Fruit fly (Drosophila melanogaster) whole organism, embryonic: Measurements from ENCODE around the gene syd.

Experiments used
- Atf6 ChIP-seq: fragments of 200-800 bp; sonication (Bioruptor generic); IDR thresholded peaks from 2 replicates; pipeline ENCODE4 v1.3.6; 2022; ENCODE audit warnings: missing biosample characterization, missing genetic modification characterization
- BEAF-32 ChIP-seq: fragments of 200-800 bp; sonication (Bioruptor generic); optimal IDR thresholded peaks from 3 replicates; lab custom pipeline; 2017; ENCODE audit warnings: missing biosample characterization, missing genetic modification characterization, mild to moderate bottlenecking, moderate library complexity, missing genetic modification reagents
- CG10147 ChIP-seq: fragments of 200-800 bp; sonication (Bioruptor generic); optimal IDR thresholded peaks from 2 replicates; lab custom pipeline; 2019; ENCODE audit warnings: missing biosample characterization, mild to moderate bottlenecking, missing genetic modification characterization, moderate library complexity
- CG10543 ChIP-seq: fragments of 200-800 bp; sonication (Bioruptor generic); optimal IDR thresholded peaks from 3 replicates; lab custom pipeline; 2017; ENCODE audit warnings: missing biosample characterization, mild to moderate bottlenecking, missing genetic modification characterization, moderate library complexity
- CG11247 ChIP-seq: fragments of 200-800 bp; sonication (Bioruptor generic); IDR thresholded peaks from 2 replicates; pipeline ENCODE4 v1.3.6; 2022; ENCODE audit warnings: missing biosample characterization, missing genetic modification characterization
- CG11504 ChIP-seq: fragments of 200-800 bp; sonication (Bioruptor generic); optimal IDR thresholded peaks from 3 replicates; lab custom pipeline; 2019; ENCODE audit warnings: missing biosample characterization, mild to moderate bottlenecking, missing genetic modification characterization, moderate library complexity
- CG11695 ChIP-seq: fragments of 200-800 bp; sonication (Bioruptor generic); IDR thresholded peaks from 3 replicates; pipeline ENCODE4 v1.3.6; 2022; ENCODE audit warnings: missing biosample characterization, missing genetic modification characterization
- CG14014 ChIP-seq: fragments of 200-800 bp; sonication (Bioruptor generic); IDR thresholded peaks from 2 replicates; pipeline ENCODE4 v1.3.6; 2022; ENCODE audit warnings: missing biosample characterization, missing genetic modification characterization
- CG14860 ChIP-seq: fragments of 200-800 bp; sonication (Bioruptor generic); IDR thresholded peaks from 3 replicates; pipeline ENCODE4 v1.3.6; 2022; ENCODE audit warnings: missing biosample characterization, missing genetic modification characterization; ENCODE audit not compliant: partially characterized antibody
- CG15073 ChIP-seq: fragments of 200-800 bp; sonication (Bioruptor generic); optimal IDR thresholded peaks from 2 replicates; lab custom pipeline; 2016; ENCODE audit warnings: missing biosample characterization, missing genetic modification characterization
- CG16779 ChIP-seq: fragments of 200-800 bp; sonication (Bioruptor generic); IDR thresholded peaks from 2 replicates; pipeline ENCODE4 v1.3.6; 2022; ENCODE audit warnings: missing biosample characterization, missing genetic modification characterization
- CG2129 ChIP-seq: fragments of 200-800 bp; sonication (Bioruptor generic); IDR thresholded peaks from 2 replicates; pipeline ENCODE4 v1.3.6; 2022; ENCODE audit warnings: missing biosample characterization, missing genetic modification characterization; ENCODE audit not compliant: partially characterized antibody
- CG2889 ChIP-seq: fragments of 200-800 bp; sonication (Bioruptor generic); IDR thresholded peaks from 3 replicates; pipeline ENCODE4 v1.3.6; 2022; ENCODE audit warnings: missing biosample characterization, missing genetic modification characterization
- CG3407 ChIP-seq: fragments of 200-800 bp; sonication (Bioruptor generic); optimal IDR thresholded peaks from 2 replicates; lab custom pipeline; 2018; ENCODE audit warnings: missing biosample characterization, mild to moderate bottlenecking, missing genetic modification characterization
- CG3726 ChIP-seq: fragments of 200-800 bp; sonication (Bioruptor generic); IDR thresholded peaks from 3 replicates; pipeline ENCODE4, ENCODE4 v1.3.6; 2022; ENCODE audit warnings: missing biosample characterization, missing genetic modification characterization
- CG4282 ChIP-seq: fragments of 200-800 bp; sonication (Bioruptor generic); optimal IDR thresholded peaks from 2 replicates; lab custom pipeline; 2016; ENCODE audit warnings: missing biosample characterization, missing genetic modification characterization
- CG4328 ChIP-seq: fragments of 200-800 bp; sonication (Bioruptor generic); optimal IDR thresholded peaks from 3 replicates; lab custom pipeline; 2017; ENCODE audit warnings: missing biosample characterization, missing genetic modification reagents, missing genetic modification characterization
- CG4360 ChIP-seq: fragments of 200-800 bp; sonication (Bioruptor generic); IDR thresholded peaks from 2 replicates; pipeline ENCODE4 v1.3.6; 2022; ENCODE audit warnings: missing biosample characterization, missing genetic modification characterization
- CkIIα-i1 ChIP-seq: fragments of 200-800 bp; sonication (Bioruptor generic); IDR thresholded peaks from 2 replicates; pipeline ENCODE4 v1.3.6; 2022; ENCODE audit warnings: missing biosample characterization, missing genetic modification characterization
- Doc3 ChIP-seq: fragments of 200-800 bp; sonication (Bioruptor generic); IDR thresholded peaks from 3 replicates; pipeline ENCODE4 v1.3.6; 2022; ENCODE audit warnings: missing biosample characterization, missing genetic modification characterization; ENCODE audit not compliant: partially characterized antibody
- ERR ChIP-seq: fragments of 200-800 bp; sonication (Bioruptor generic); optimal IDR thresholded peaks from 2 replicates; lab custom pipeline; 2016; ENCODE audit warnings: missing biosample characterization, missing genetic modification characterization
- GATAe ChIP-seq: fragments of 200-800 bp; sonication (Bioruptor generic); conservative IDR thresholded peaks from 2 replicates; pipeline ENCODE4 v1.3.6; 2022; ENCODE audit warnings: missing biosample characterization, missing genetic modification characterization
- NC2β ChIP-seq: fragments of 200-800 bp; sonication (Bioruptor generic); optimal IDR thresholded peaks from 2 replicates; lab custom pipeline; 2016; ENCODE audit warnings: missing biosample characterization, missing genetic modification characterization
- NK7.1 ChIP-seq: fragments of 200-800 bp; sonication (Bioruptor generic); optimal IDR thresholded peaks from 3 replicates; lab custom pipeline; 2016; ENCODE audit warnings: missing biosample characterization, missing genetic modification characterization
- Poxn ChIP-seq: fragments of 200-800 bp; sonication (Bioruptor generic); IDR thresholded peaks from 2 replicates; pipeline ENCODE4 v1.3.6; 2022; ENCODE audit warnings: missing biosample characterization, missing genetic modification characterization
- Sox102F ChIP-seq: fragments of 200-800 bp; sonication (Bioruptor generic); optimal IDR thresholded peaks from 2 replicates; lab custom pipeline; 2018; ENCODE audit warnings: missing biosample characterization, mild to moderate bottlenecking, missing genetic modification characterization, moderate library complexity
- Usf ChIP-seq: fragments of 200-800 bp; sonication (Bioruptor generic); optimal IDR thresholded peaks from 2 replicates; lab custom pipeline; 2017; ENCODE audit warnings: missing genotype, missing biosample characterization, missing genetic modification characterization
- Xrp1 ChIP-seq: fragments of 200-800 bp; sonication (Bioruptor generic); IDR thresholded peaks from 2 replicates; pipeline ENCODE4 v1.3.6; 2022; ENCODE audit warnings: missing biosample characterization, missing genetic modification characterization
- ash1 ChIP-seq: fragments of 200-800 bp; sonication (Bioruptor generic); optimal IDR thresholded peaks from 2 replicates; lab custom pipeline; 2018; ENCODE audit warnings: missing biosample characterization, mild to moderate bottlenecking, missing genetic modification characterization
- cg ChIP-seq: fragments of 200-800 bp; sonication (Bioruptor generic); optimal IDR thresholded peaks from 3 replicates; lab custom pipeline; 2019; ENCODE audit warnings: missing biosample characterization, mild to moderate bottlenecking, missing genetic modification characterization, moderate library complexity
- crp ChIP-seq, 2 experiments: fragments of 200-800 bp; sonication (Bioruptor generic); optimal IDR thresholded peaks; 2 replicates in 1 of 2; 3 replicates in 1 of 2; lab custom pipeline; 2017; ENCODE audit warnings: missing biosample characterization in 2 of 2, missing genetic modification characterization in 2 of 2, mild to moderate bottlenecking in 1 of 2, moderate library complexity in 1 of 2
- cwo ChIP-seq: fragments of 200-800 bp; sonication (Bioruptor generic); optimal IDR thresholded peaks from 3 replicates; lab custom pipeline; 2017; ENCODE audit warnings: missing biosample characterization, missing genetic modification characterization, mild to moderate bottlenecking, moderate library complexity, missing genetic modification reagents
- da ChIP-seq: fragments of 200-800 bp; sonication (Bioruptor generic); optimal IDR thresholded peaks from 2 replicates; lab custom pipeline; 2016; ENCODE audit warnings: missing biosample characterization, missing genetic modification characterization
- eve ChIP-seq, 2 experiments: fragments of >200 bp; optimal IDR thresholded peaks; 2 replicates each; lab custom pipeline; 2017; ENCODE audit warnings: missing biosample characterization in 2 of 2, missing genetic modification characterization in 2 of 2
- ftz-f1 ChIP-seq: fragments of 200-800 bp; sonication (Bioruptor generic); optimal IDR thresholded peaks from 2 replicates; lab custom pipeline; 2016; ENCODE audit warnings: missing biosample characterization, missing genetic modification characterization
- grau ChIP-seq: fragments of 200-800 bp; optimal IDR thresholded peaks from 3 replicates; lab custom pipeline; 2019; ENCODE audit warnings: missing biosample characterization, mild to moderate bottlenecking, missing genetic modification characterization, moderate library complexity
- grn ChIP-seq: fragments of 200-800 bp; sonication (Bioruptor generic); optimal IDR thresholded peaks from 3 replicates; lab custom pipeline; 2017; ENCODE audit warnings: missing biosample characterization, missing genetic modification characterization
- gsb ChIP-seq: fragments of 200-800 bp; sonication (Bioruptor generic); IDR thresholded peaks from 2 replicates; pipeline ENCODE4 v1.3.6; 2022; ENCODE audit warnings: missing biosample characterization, missing genetic modification characterization
- ken ChIP-seq: fragments of 200-800 bp; sonication (Bioruptor generic); IDR thresholded peaks from 3 replicates; pipeline ENCODE4 v1.3.6; 2022; ENCODE audit warnings: missing biosample characterization, missing genetic modification characterization
- klu ChIP-seq: fragments of 200-800 bp; sonication (Bioruptor generic); IDR thresholded peaks from 2 replicates; pipeline ENCODE4 v1.3.6; 2022; ENCODE audit warnings: missing biosample characterization, missing genetic modification characterization
- lmd ChIP-seq: fragments of 200-800 bp; sonication (Bioruptor generic); IDR thresholded peaks from 2 replicates; pipeline ENCODE4 v1.3.6; 2022; ENCODE audit warnings: missing biosample characterization, missing genetic modification characterization
- mam ChIP-seq: fragments of 200-800 bp; sonication (Bioruptor generic); optimal IDR thresholded peaks from 3 replicates; lab custom pipeline; 2016; ENCODE audit warnings: missing biosample characterization, missing genetic modification characterization
- mirr ChIP-seq: fragments of 200-800 bp; sonication (Bioruptor generic); optimal IDR thresholded peaks from 3 replicates; lab custom pipeline; 2018; ENCODE audit warnings: missing biosample characterization, mild to moderate bottlenecking, missing genetic modification characterization
- nerfin-1 ChIP-seq: fragments of 200-800 bp; sonication (Bioruptor generic); optimal IDR thresholded peaks from 3 replicates; lab custom pipeline; 2019; ENCODE audit warnings: missing biosample characterization, mild to moderate bottlenecking, missing genetic modification characterization, moderate library complexity
- onecut ChIP-seq: fragments of 200-800 bp; sonication (Bioruptor generic); IDR thresholded peaks from 2 replicates; pipeline ENCODE4 v1.3.6; 2022; ENCODE audit warnings: missing biosample characterization, missing genetic modification characterization
- rib ChIP-seq: fragments of 200-800 bp; sonication (Bioruptor generic); IDR thresholded peaks from 2 replicates; pipeline ENCODE4 v1.3.6; 2022; ENCODE audit warnings: missing biosample characterization, missing genetic modification characterization
- run ChIP-seq: fragments of 200-800 bp; sonication (Bioruptor generic); optimal IDR thresholded peaks from 3 replicates; lab custom pipeline; 2018; ENCODE audit warnings: missing biosample characterization, mild to moderate bottlenecking, missing genetic modification characterization
- stwl ChIP-seq: fragments of 200-800 bp; sonication (Bioruptor generic); optimal IDR thresholded peaks from 3 replicates; lab custom pipeline; 2018; ENCODE audit warnings: missing biosample characterization, mild to moderate bottlenecking, missing genetic modification characterization, moderate library complexity
- sug ChIP-seq: fragments of 200-800 bp; optimal IDR thresholded peaks from 2 replicates; lab custom pipeline; 2019; ENCODE audit warnings: missing biosample characterization, mild to moderate bottlenecking, missing genetic modification characterization, moderate library complexity
- tna ChIP-seq: fragments of 200-800 bp; sonication (Bioruptor generic); IDR thresholded peaks from 2 replicates; pipeline ENCODE4 v1.3.6; 2022; ENCODE audit warnings: missing biosample characterization, missing genetic modification characterization; ENCODE audit not compliant: partially characterized antibody

syd gene

dm6 chr3L:7867036-7867787, 68.7 kb downstream of the syd start, which contains the start of gene Pdp1 (continued):
- TF ChIP-seq da (GFP tag; lab: Kevin White, UChicago): no peak
- no peak for TF ChIP-seq CG11695 (GFP tag; lab: Robert Waterston, UW)
- no peak for TF ChIP-seq rib (GFP tag; lab: Robert Waterston, UW)
- TF ChIP-seq cwo: peak; percentile 98
- TF ChIP-seq CG10543 (GFP tag; lab: Kevin White, UChicago): peak; percentile 81
- TF ChIP-seq CG2889: no peak
- no peak for TF ChIP-seq eve (GFP tag; optimal IDR thresholded peaks at IDR 0.05; lab: Kevin White, UChicago)
- no peak for TF ChIP-seq CG2129 (GFP tag; lab: Robert Waterston, UW)
- TF ChIP-seq mirr (GFP tag; lab: Kevin White, UChicago): peak; percentile 73
- peak; percentile 73 for TF ChIP-seq stwl (tag; lab: Kevin White, UChicago)
- peak; percentile 98 for TF ChIP-seq grn
- TF ChIP-seq CG3726: no peak
- peak; percentile 64 for TF ChIP-seq GATAe (GFP tag; lab: Robert Waterston, UW)
- no peak for TF ChIP-seq ERR (GFP tag; lab: Kevin White, UChicago)
- TF ChIP-seq CG14860 (GFP tag; lab: Robert Waterston, UW): no peak
- TF ChIP-seq Atf6: no peak
- no peak for TF ChIP-seq CG4282 (GFP tag; lab: Kevin White, UChicago)
- no peak for TF ChIP-seq CG15073 (GFP tag; lab: Kevin White, UChicago)
- peak; percentile 89 for TF ChIP-seq sug (tag; lab: Kevin White, UChicago)
- no peak for TF ChIP-seq lmd (GFP tag; lab: Robert Waterston, UW)
- no peak for TF ChIP-seq CG10147 (GFP tag; lab: Kevin White, UChicago)
- no peak; the same call in 2 of the 3 replicates for TF ChIP-seq Doc3
- TF ChIP-seq ash1: no peak
- peak; percentile 26 for TF ChIP-seq ftz-f1 (GFP tag; lab: Kevin White, UChicago)
- TF ChIP-seq Xrp1 (GFP tag; lab: Robert Waterston, UW): peak; percentile 31; the same call in 1 of the 2 replicates
- no peak for TF ChIP-seq ken (GFP tag; lab: Robert Waterston, UW)
- TF ChIP-seq Poxn: no peak
- no peak for TF ChIP-seq mam (GFP tag; lab: Kevin White, UChicago)
- no peak for TF ChIP-seq CG3407 (GFP tag; lab: Kevin White, UChicago)
- peak; percentile 3 for TF ChIP-seq nerfin-1 (tag; lab: Kevin White, UChicago)
- TF ChIP-seq crp (GFP tag; optimal IDR thresholded peaks at IDR 0.05; lab: Kevin White, UChicago): no peak
- no peak for TF ChIP-seq gsb (GFP tag; lab: Robert Waterston, UW)
- peak; percentile 92 for TF ChIP-seq Usf
- TF ChIP-seq tna (GFP tag; lab: Robert Waterston, UW): 0 out of 2 replicates have a peak, but pooled peaks have one; percentile 24
- TF ChIP-seq CG4360 (GFP tag; lab: Robert Waterston, UW): no peak
- TF ChIP-seq BEAF-32 (GFP tag; lab: Kevin White, UChicago): peak; percentile 43
- TF ChIP-seq onecut: no peak
- no peak for TF ChIP-seq CG4328 (GFP tag; lab: Kevin White, UChicago)
- TF ChIP-seq Sox102F (GFP tag; lab: Kevin White, UChicago): no peak
- TF ChIP-seq run (tag; lab: Kevin White, UChicago): no peak
- peak; percentile 9 for TF ChIP-seq grau (tag; lab: Kevin White, UChicago)
- TF ChIP-seq NC2β: no peak
- TF ChIP-seq CkIIα-i1 (GFP tag; lab: Robert Waterston, UW): no peak
- no peak for TF ChIP-seq CG16779
- no peak for TF ChIP-seq NK7.1 (GFP tag; lab: Kevin White, UChicago)
- peak; percentile 51 for TF ChIP-seq CG11504 (tag; lab: Kevin White, UChicago)
- TF ChIP-seq CG11247 (GFP tag; lab: Robert Waterston, UW): no peak
- peak; percentile 16 for TF ChIP-seq cg
- TF ChIP-seq klu: no peak
- TF ChIP-seq CG14014 (GFP tag; lab: Robert Waterston, UW): peak; percentile 29; the same call in 1 of the 2 replicates
